Worm (Caenorhabditis elegans) whole organism, L2 larva: Measurements from ENCODE around the gene pdl-1.

Experiments used
- C34F6.9 ChIP-seq: fragments of 150-350 bp; optimal IDR thresholded peaks from 2 replicates; lab custom pipeline; 2014; ENCODE audit warnings: missing biosample characterization, missing genetic modification characterization
- F13H6.1 ChIP-seq: sonication (generic microtip); optimal IDR thresholded peaks from 2 replicates; lab custom pipeline; 2016; ENCODE audit warnings: missing genetic modification characterization, missing compliant biosample characterization
- R02D3.7 ChIP-seq: fragments of 150-350 bp; optimal IDR thresholded peaks from 2 replicates; lab custom pipeline; 2014; ENCODE audit warnings: missing biosample characterization, missing genetic modification characterization
- Y55F3AM.14 ChIP-seq: fragments of 200-800 bp; sonication (Bioruptor generic); optimal IDR thresholded peaks from 2 replicates; lab custom pipeline; 2018; ENCODE audit warnings: mild to moderate bottlenecking, missing genetic modification characterization, missing compliant biosample characterization
- ZK546.5 ChIP-seq: sonication (generic microtip); optimal IDR thresholded peaks from 2 replicates; lab custom pipeline; 2017; ENCODE audit warnings: missing biosample characterization, missing genetic modification characterization
- aly-2 ChIP-seq: fragments of 150-350 bp; optimal IDR thresholded peaks from 2 replicates; lab custom pipeline; 2014; ENCODE audit warnings: missing biosample characterization, missing genetic modification characterization
- ama-1 ChIP-seq: fragments of 150-350 bp; optimal IDR thresholded peaks from 2 replicates; lab custom pipeline; 2018; ENCODE audit warnings: inconsistent platforms
- blmp-1 ChIP-seq: sonication (generic microtip); optimal IDR thresholded peaks from 2 replicates; lab custom pipeline; 2017; ENCODE audit warnings: missing genetic modification characterization, mild to moderate bottlenecking, missing compliant biosample characterization, antibody characterized with exemption, moderate library complexity; ENCODE audit not compliant: insufficient read depth
- ceh-16 ChIP-seq: fragments of 150-350 bp; optimal IDR thresholded peaks from 2 replicates; lab custom pipeline; 2014; ENCODE audit warnings: missing biosample characterization, missing genetic modification characterization
- crh-2 ChIP-seq: sonication (generic microtip); optimal IDR thresholded peaks from 2 replicates; lab custom pipeline; 2017; ENCODE audit warnings: missing biosample characterization, missing genetic modification characterization
- dmd-4 ChIP-seq: sonication (generic microtip); optimal IDR thresholded peaks from 2 replicates; lab custom pipeline; 2017; ENCODE audit warnings: missing biosample characterization, missing genetic modification characterization
- egl-27 ChIP-seq: sonication (generic microtip); optimal IDR thresholded peaks from 3 replicates; lab custom pipeline; 2017; ENCODE audit warnings: missing biosample characterization, missing genetic modification reagents, missing genetic modification characterization
- elt-3 ChIP-seq: sonication (generic microtip); optimal IDR thresholded peaks from 2 replicates; lab custom pipeline; 2017; ENCODE audit warnings: missing biosample characterization, missing genetic modification characterization
- fos-1 ChIP-seq: fragments of 150-350 bp; optimal IDR thresholded peaks from 2 replicates; lab custom pipeline; 2014; ENCODE audit warnings: missing biosample characterization, missing genetic modification characterization
- gmeb-1 ChIP-seq: fragments of 150-350 bp; optimal IDR thresholded peaks from 2 replicates; lab custom pipeline; 2014; ENCODE audit warnings: missing biosample characterization, missing genetic modification characterization
- lin-11 ChIP-seq: fragments of 150-350 bp; sonication (generic microtip); optimal IDR thresholded peaks from 2 replicates; lab custom pipeline; 2014; ENCODE audit warnings: missing biosample characterization, missing genetic modification characterization, inconsistent platforms, mixed read lengths
- lin-13 ChIP-seq: fragments of 150-350 bp; optimal IDR thresholded peaks from 2 replicates; lab custom pipeline; 2014; ENCODE audit warnings: missing biosample characterization, missing genetic modification reagents, missing genetic modification characterization
- lin-39 ChIP-seq: fragments of 150-350 bp; optimal IDR thresholded peaks from 2 replicates; lab custom pipeline; 2014; ENCODE audit warnings: missing biosample characterization, missing genetic modification reagents, missing genetic modification characterization
- lsy-2 ChIP-seq, 2 experiments: fragments of 150-350 bp in 1 of 2; sonication (generic microtip) in 1 of 2; optimal IDR thresholded peaks; 2 replicates each; lab custom pipeline; 2014 to 2017; ENCODE audit warnings: missing biosample characterization in 2 of 2, missing genetic modification characterization in 2 of 2
- mab-5 ChIP-seq: fragments of 150-350 bp; optimal IDR thresholded peaks from 2 replicates; lab custom pipeline; 2014; ENCODE audit warnings: missing biosample characterization, missing genetic modification characterization
- mbf-1 ChIP-seq: sonication (generic microtip); optimal IDR thresholded peaks from 2 replicates; lab custom pipeline; 2017; ENCODE audit warnings: missing biosample characterization, missing genetic modification characterization
- mdl-1 ChIP-seq, 2 experiments: fragments of 150-350 bp in 1 of 2; sonication (generic microtip) in 1 of 2; optimal IDR thresholded peaks; 2 replicates each; lab custom pipeline; 2017; ENCODE audit warnings: missing biosample characterization in 2 of 2, missing genetic modification characterization in 2 of 2
- nhr-10 ChIP-seq: sonication (generic microtip); optimal IDR thresholded peaks from 2 replicates; lab custom pipeline; 2017; ENCODE audit warnings: missing biosample characterization, missing genetic modification characterization
- nhr-11 ChIP-seq: fragments of 150-350 bp; optimal IDR thresholded peaks from 2 replicates; lab custom pipeline; 2014; ENCODE audit warnings: missing biosample characterization, missing genetic modification characterization
- nhr-12 ChIP-seq: fragments of 150-350 bp; optimal IDR thresholded peaks from 2 replicates; lab custom pipeline; 2014; ENCODE audit warnings: missing biosample characterization, missing genetic modification characterization
- nhr-129 ChIP-seq: fragments of 150-350 bp; optimal IDR thresholded peaks from 2 replicates; lab custom pipeline; 2014; ENCODE audit warnings: missing biosample characterization, missing genetic modification characterization
- nhr-21 ChIP-seq: fragments of 150-350 bp; optimal IDR thresholded peaks from 2 replicates; lab custom pipeline; 2014; ENCODE audit warnings: missing biosample characterization, missing genetic modification characterization
- nhr-23 ChIP-seq: fragments of 150-350 bp; optimal IDR thresholded peaks from 2 replicates; lab custom pipeline; 2014; ENCODE audit warnings: missing biosample characterization, missing genetic modification reagents, missing genetic modification characterization
- nhr-237 ChIP-seq: fragments of 150-350 bp; optimal IDR thresholded peaks from 2 replicates; lab custom pipeline; 2014; ENCODE audit warnings: missing biosample characterization, missing genetic modification characterization
- nhr-25 ChIP-seq: fragments of 150-350 bp; sonication (generic microtip); optimal IDR thresholded peaks from 3 replicates; lab custom pipeline; 2014; ENCODE audit warnings: missing biosample characterization, missing genetic modification characterization
- nhr-6 ChIP-seq: fragments of 150-350 bp; optimal IDR thresholded peaks from 2 replicates; lab custom pipeline; 2014; ENCODE audit warnings: missing biosample characterization, missing genetic modification characterization
- nhr-77 ChIP-seq: fragments of 150-350 bp; optimal IDR thresholded peaks from 2 replicates; lab custom pipeline; 2014; ENCODE audit warnings: missing biosample characterization, missing genetic modification characterization
- peb-1 ChIP-seq: fragments of 150-350 bp; optimal IDR thresholded peaks from 2 replicates; lab custom pipeline; 2014; ENCODE audit warnings: missing biosample characterization, missing genetic modification characterization
- skn-1 ChIP-seq: sonication (generic microtip); optimal IDR thresholded peaks from 2 replicates; lab custom pipeline; 2017; ENCODE audit warnings: missing biosample characterization, missing genetic modification characterization
- sma-3 ChIP-seq: sonication (generic microtip); optimal IDR thresholded peaks from 2 replicates; lab custom pipeline; 2016; ENCODE audit warnings: missing genetic modification reagents, missing genetic modification characterization, missing compliant biosample characterization
- sma-9 ChIP-seq, 2 experiments: fragments of 150-350 bp in 1 of 2; sonication (generic microtip) in 1 of 2; optimal IDR thresholded peaks; 2 replicates each; lab custom pipeline; 2014 to 2016; ENCODE audit warnings: missing genetic modification characterization in 2 of 2, mild to moderate bottlenecking in 1 of 2, missing biosample characterization in 1 of 2, missing compliant biosample characterization in 1 of 2, missing genetic modification reagents in 1 of 2, moderate library complexity in 1 of 2
- snpc-4 ChIP-seq: fragments of 150-350 bp; optimal IDR thresholded peaks from 2 replicates; lab custom pipeline; 2014; ENCODE audit warnings: missing biosample characterization, missing genetic modification characterization
- unc-55 ChIP-seq: fragments of 150-350 bp; sonication (generic microtip); optimal IDR thresholded peaks from 3 replicates; lab custom pipeline; 2014; ENCODE audit warnings: missing biosample characterization, missing genetic modification reagents, missing genetic modification characterization
- unc-62 ChIP-seq: fragments of 150-350 bp; optimal IDR thresholded peaks from 2 replicates; lab custom pipeline; 2014; ENCODE audit warnings: missing biosample characterization, missing genetic modification reagents, missing genetic modification characterization
- zag-1 ChIP-seq: fragments of 150-350 bp; optimal IDR thresholded peaks from 2 replicates; lab custom pipeline; 2014; ENCODE audit warnings: missing biosample characterization, missing genetic modification characterization
- ztf-1 ChIP-seq: fragments of 200-800 bp; sonication (Bioruptor generic); conservative IDR thresholded peaks from 2 replicates; pipeline ENCODE4 v1.3.6; 2022; ENCODE audit warnings: missing genetic modification characterization, missing compliant biosample characterization
- ztf-4 ChIP-seq: fragments of 150-350 bp; optimal IDR thresholded peaks from 2 replicates; lab custom pipeline; 2014; ENCODE audit warnings: missing biosample characterization, missing genetic modification characterization

pdl-1 gene

DNA sequence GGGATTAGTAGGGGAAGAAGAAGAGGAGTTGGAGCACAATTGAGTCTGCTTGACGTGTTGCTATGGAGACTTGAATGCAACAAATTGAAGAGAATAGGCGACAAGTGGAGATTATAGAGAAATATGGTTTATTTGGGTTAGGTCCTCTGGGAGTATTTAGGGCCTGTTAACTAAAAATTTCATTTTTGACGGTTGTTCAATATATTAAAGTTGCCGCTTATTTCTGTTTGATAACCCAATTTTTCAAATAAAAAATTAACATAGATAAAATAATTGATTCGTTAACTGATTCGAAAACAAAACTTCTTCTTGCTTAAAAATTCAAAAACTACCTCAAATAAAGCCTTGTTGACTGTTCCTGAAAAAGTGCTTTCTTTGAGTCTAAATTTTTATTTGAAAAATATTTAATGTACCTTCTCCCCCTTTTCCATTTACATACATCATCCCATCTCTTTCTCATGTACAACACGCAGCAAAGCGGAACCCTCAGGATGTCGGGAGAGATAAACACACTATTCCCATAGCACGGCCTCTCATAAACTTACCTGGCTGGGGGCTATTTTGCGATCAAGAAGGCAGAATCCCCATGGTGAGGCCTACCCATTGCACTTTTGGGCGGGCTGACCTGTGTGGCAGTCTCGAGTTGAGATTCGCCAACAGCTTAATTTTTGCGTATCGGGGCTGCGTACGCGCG is 12.1 kb upstream of the pdl-1 start, which contains the start of gene dyf-13:
Gene dyf-13 (minus strand): TSS at position 51 of the 694 bp plus-strand sequence.
- no peak for TF ChIP-seq egl-27 (tag; lab: Kevin White, UChicago)
- TF ChIP-seq nhr-237 (tag; lab: Kevin White, UChicago): no peak
- TF ChIP-seq snpc-4 (tag; lab: Kevin White, UChicago): no peak
- TF ChIP-seq lsy-2 (tag; optimal IDR thresholded peaks at IDR 0.05; lab: Kevin White, UChicago): no peak
- TF ChIP-seq ZK546.5 (tag; lab: Kevin White, UChicago): no peak
- TF ChIP-seq gmeb-1 (tag; lab: Kevin White, UChicago): no peak
- TF ChIP-seq nhr-77 (tag; lab: Kevin White, UChicago): no peak
- no peak for TF ChIP-seq elt-3 (tag; lab: Kevin White, UChicago)
- no peak for TF ChIP-seq lin-39
- TF ChIP-seq skn-1: no peak
- no peak for TF ChIP-seq nhr-21
- no peak for TF ChIP-seq fos-1 (tag; lab: Kevin White, UChicago)
- no peak for TF ChIP-seq R02D3.7 (tag; lab: Kevin White, UChicago)
- no peak for TF ChIP-seq Y55F3AM.14
- no peak for TF ChIP-seq ama-1
- TF ChIP-seq ceh-16 (tag; lab: Kevin White, UChicago): no peak

ce11 chrII:7174843-7175242 is 8.8 kb upstream of the pdl-1 start, which contains the start of gene glc-4:
TSS of gene glc-4 (minus strand) at chrII:7174943.
- TF ChIP-seq nhr-12 (tag; lab: Kevin White, UChicago): no peak
- TF ChIP-seq lin-39: no peak
- no peak for TF ChIP-seq ztf-4 (tag; lab: Kevin White, UChicago)
- no peak for TF ChIP-seq mdl-1 (tag; optimal IDR thresholded peaks at IDR 0.05; lab: Kevin White, UChicago)
- TF ChIP-seq unc-55 (GFP tag; lab: Kevin White, UChicago): no peak
- no peak for TF ChIP-seq nhr-6 (tag; lab: Kevin White, UChicago)
- TF ChIP-seq Y55F3AM.14: no peak
- TF ChIP-seq unc-62 (GFP tag; lab: Kevin White, UChicago): no peak
- TF ChIP-seq peb-1: no peak
- no peak for TF ChIP-seq C34F6.9 (tag; lab: Kevin White, UChicago)
- TF ChIP-seq ceh-16 (tag; lab: Kevin White, UChicago): no peak
- no peak for TF ChIP-seq nhr-25 (tag; lab: Kevin White, UChicago)
- no peak for TF ChIP-seq ztf-1
- TF ChIP-seq elt-3 (tag; lab: Kevin White, UChicago): no peak
- TF ChIP-seq nhr-10 (tag; lab: Kevin White, UChicago): no peak

DNA sequence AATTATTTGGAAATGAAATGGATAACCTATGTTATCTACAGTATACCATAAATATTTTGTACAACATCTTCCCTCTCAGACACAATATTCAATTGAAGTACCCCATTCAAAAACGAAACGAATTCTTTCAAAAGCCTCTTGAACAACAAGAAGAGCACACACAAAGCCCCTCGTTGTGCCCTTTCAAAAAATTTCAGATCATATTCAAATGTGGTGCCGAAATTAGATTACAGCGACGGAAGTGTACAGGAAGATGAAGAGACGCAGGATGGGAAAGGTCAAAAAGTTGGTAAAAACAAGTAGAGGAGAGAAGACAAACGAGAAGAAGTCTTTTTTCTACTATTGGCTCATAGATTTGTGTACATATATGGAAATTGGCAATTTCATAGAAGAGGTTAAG is 7.5 kb upstream of the pdl-1 start:
- TF ChIP-seq ZK546.5 (tag; lab: Kevin White, UChicago) (no peak), C34F6.9 (tag; lab: Kevin White, UChicago) (peak; percentile 0)

DNA sequence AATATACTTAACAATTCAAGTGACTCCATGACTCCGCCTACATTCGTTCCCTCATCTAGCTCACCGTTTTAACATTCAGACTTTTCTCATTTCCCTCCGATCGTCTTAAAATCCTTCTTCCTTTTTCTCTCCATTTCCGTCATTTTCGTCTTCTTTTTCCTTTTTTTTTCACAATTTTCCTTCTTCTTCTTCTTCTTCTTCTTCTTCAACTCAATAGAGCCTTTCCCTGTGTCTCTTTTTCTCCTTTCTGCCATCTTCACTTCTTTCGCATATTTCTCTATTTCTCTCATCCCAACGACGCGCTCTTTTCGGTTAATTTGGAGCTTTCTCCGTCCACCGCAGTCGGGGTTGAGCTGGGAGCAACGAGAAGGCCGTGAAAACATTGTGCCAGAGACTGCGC is 971 bp upstream of the pdl-1 start:
- TF ChIP-seq blmp-1 (tag; lab: Kevin White, UChicago): no peak
- TF ChIP-seq nhr-11 (tag; lab: Kevin White, UChicago): no peak
- no peak for TF ChIP-seq dmd-4 (tag; lab: Kevin White, UChicago)
- no peak for TF ChIP-seq sma-9 (GFP tag; optimal IDR thresholded peaks at IDR 0.05; lab: Kevin White, UChicago)
- no peak for TF ChIP-seq sma-9 (tag; optimal IDR thresholded peaks at IDR 0.05; lab: Kevin White, UChicago)
- TF ChIP-seq aly-2 (tag; lab: Kevin White, UChicago): no peak
- TF ChIP-seq lin-11 (tag; lab: Kevin White, UChicago): peak; percentile 31
- no peak for TF ChIP-seq nhr-10 (tag; lab: Kevin White, UChicago)
- no peak for TF ChIP-seq ama-1
- TF ChIP-seq Y55F3AM.14: no peak
- no peak for TF ChIP-seq nhr-25 (tag; lab: Kevin White, UChicago)
- TF ChIP-seq nhr-23 (tag; lab: Kevin White, UChicago): no peak
- TF ChIP-seq unc-62 (GFP tag; lab: Kevin White, UChicago): no peak
- TF ChIP-seq crh-2 (tag; lab: Kevin White, UChicago): peak; percentile 31
- no peak for TF ChIP-seq nhr-237 (tag; lab: Kevin White, UChicago)
- TF ChIP-seq F13H6.1 (tag; lab: Kevin White, UChicago): peak; percentile 18
- TF ChIP-seq lin-13 (GFP tag; lab: Kevin White, UChicago): no peak
- TF ChIP-seq nhr-6 (tag; lab: Kevin White, UChicago): no peak
- no peak for TF ChIP-seq mab-5
- no peak for TF ChIP-seq nhr-12 (tag; lab: Kevin White, UChicago)
- no peak for TF ChIP-seq mbf-1 (tag; lab: Kevin White, UChicago)
- TF ChIP-seq skn-1: no peak
- TF ChIP-seq gmeb-1 (tag; lab: Kevin White, UChicago): no peak
- peak in 1 of 2 experiments; percentile 40 for TF ChIP-seq lsy-2 (tag; optimal IDR thresholded peaks at IDR 0.05; lab: Kevin White, UChicago)
- no peak for TF ChIP-seq snpc-4 (tag; lab: Kevin White, UChicago)
- TF ChIP-seq sma-3 (GFP tag; lab: Kevin White, UChicago): no peak
- TF ChIP-seq fos-1 (tag; lab: Kevin White, UChicago): no peak
- TF ChIP-seq mdl-1 (tag; optimal IDR thresholded peaks at IDR 0.05; lab: Kevin White, UChicago): no peak
- TF ChIP-seq R02D3.7 (tag; lab: Kevin White, UChicago): no peak
- TF ChIP-seq nhr-21: no peak
- peak; percentile 12 for TF ChIP-seq nhr-129
- TF ChIP-seq lin-39: no peak
- no peak for TF ChIP-seq peb-1
- no peak for TF ChIP-seq zag-1 (tag; lab: Kevin White, UChicago)
- TF ChIP-seq C34F6.9 (tag; lab: Kevin White, UChicago): peak; percentile 64
- TF ChIP-seq ceh-16 (tag; lab: Kevin White, UChicago): no peak
- no peak for TF ChIP-seq ZK546.5 (tag; lab: Kevin White, UChicago)
- no peak for TF ChIP-seq ztf-4 (tag; lab: Kevin White, UChicago)
- no peak for TF ChIP-seq elt-3 (tag; lab: Kevin White, UChicago)
- peak; percentile 50 for TF ChIP-seq unc-55 (GFP tag; lab: Kevin White, UChicago)
